Worm (Caenorhabditis elegans) whole organism, midembryonic: ENCODE results near the gene fbxb-78.

Source experiments
- T22C8.4 ChIP-seq: fragments of 200-800 bp; sonication (Bioruptor generic); IDR thresholded peaks from 2 replicates; pipeline ENCODE4 v1.3.6; 2022; ENCODE audit warnings: missing genetic modification characterization, missing compliant biosample characterization
- cog-1 ChIP-seq: sonication (generic microtip); optimal IDR thresholded peaks from 2 replicates; lab custom pipeline; 2016; ENCODE audit warnings: missing genetic modification characterization, missing compliant biosample characterization
- flt-1 ChIP-seq: fragments of 200-800 bp; sonication (Bioruptor generic); IDR thresholded peaks from 2 replicates; pipeline ENCODE4 v1.3.6; 2022; ENCODE audit warnings: missing genetic modification characterization, missing compliant biosample characterization
- klf-2 ChIP-seq: fragments of 200-800 bp; sonication (Bioruptor generic); conservative IDR thresholded peaks from 2 replicates; pipeline ENCODE4 v1.3.6; 2022; ENCODE audit warnings: missing genetic modification reagents, missing genetic modification characterization, missing compliant biosample characterization
- med-1 ChIP-seq: sonication (generic microtip); optimal IDR thresholded peaks from 2 replicates; lab custom pipeline; 2017; ENCODE audit warnings: missing genetic modification characterization, mild to moderate bottlenecking, missing compliant biosample characterization, antibody characterized with exemption, missing genetic modification reagents; ENCODE audit not compliant: insufficient read depth
- ref-1 ChIP-seq: fragments of 200-800 bp; sonication (Bioruptor generic); conservative IDR thresholded peaks from 2 replicates; pipeline ENCODE4 v1.3.6; 2022; ENCODE audit warnings: missing genetic modification reagents, missing genetic modification characterization, missing compliant biosample characterization
- tab-1 ChIP-seq: fragments of 200-800 bp; sonication (Bioruptor generic); IDR thresholded peaks from 2 replicates; pipeline ENCODE4 v1.3.6; 2022; ENCODE audit warnings: missing genetic modification characterization, missing compliant biosample characterization
- ztf-23 ChIP-seq: fragments of 200-800 bp; sonication (Bioruptor generic); IDR thresholded peaks from 2 replicates; pipeline ENCODE4 v1.3.6; 2022; ENCODE audit warnings: missing genetic modification reagents, missing genetic modification characterization, missing compliant biosample characterization
- ztf-29 ChIP-seq: fragments of 200-800 bp; sonication (Bioruptor generic); IDR thresholded peaks from 2 replicates; pipeline ENCODE4 v1.3.6; 2022; ENCODE audit warnings: missing genetic modification reagents, missing genetic modification characterization, missing compliant biosample characterization

The fbxb-78 gene

ce11 chrIV:4764422-4764821 lies 27.1 kb downstream of the fbxb-78 start, which contains the start of gene npp-26:
Gene npp-26, plus strand, starts transcription at chrIV:4764722.
- TF ChIP-seq ztf-23 (no peak), med-1 (no peak)

ce11 chrIV:4771792-4772191 lies 34.4 kb downstream of the fbxb-78 start, which contains the start of gene R11E3.2:
Gene R11E3.2, plus strand, starts transcription at chrIV:4772092.
- no peak for TF ChIP-seq klf-2 (GFP tag; lab: Robert Waterston, UW)
- TF ChIP-seq cog-1 (tag; lab: Kevin White, UChicago), result no peak
- no peak for TF ChIP-seq ztf-23
- TF ChIP-seq T22C8.4, result no peak
- TF ChIP-seq ztf-29 (GFP tag; lab: Robert Waterston, UW), result no peak
- no peak for TF ChIP-seq med-1
- no peak for TF ChIP-seq tab-1
- TF ChIP-seq ref-1 (GFP tag; lab: Robert Waterston, UW), result no peak
- TF ChIP-seq flt-1, result no peak

- no peak for TF ChIP-seq med-1
- no peak for TF ChIP-seq ref-1 (GFP tag; lab: Robert Waterston, UW)
- no peak for TF ChIP-seq cog-1 (tag; lab: Kevin White, UChicago)
- TF ChIP-seq flt-1, result no peak
- no peak for TF ChIP-seq tab-1
- TF ChIP-seq T22C8.4, result no peak
- no peak for TF ChIP-seq klf-2 (GFP tag; lab: Robert Waterston, UW)
- no peak for TF ChIP-seq ztf-29 (GFP tag; lab: Robert Waterston, UW)
- TF ChIP-seq ztf-23, result no peak
Measured at ce11 chrIV:4776001-4776400, 38.6 kb downstream of the fbxb-78 start, which contains the start of gene R11E3.19. Gene R11E3.19, minus strand, starts transcription at chrIV:4776101.

- TF ChIP-seq T22C8.4, result no peak
- no peak for TF ChIP-seq cog-1 (tag; lab: Kevin White, UChicago)
- no peak for TF ChIP-seq klf-2 (GFP tag; lab: Robert Waterston, UW)
- TF ChIP-seq ref-1 (GFP tag; lab: Robert Waterston, UW), result no peak
- no peak for TF ChIP-seq tab-1
- TF ChIP-seq med-1, result no peak
Measured at ce11 chrIV:4776501-4776900, 39.1 kb downstream of the fbxb-78 start.

- TF ChIP-seq ztf-29 (GFP tag; lab: Robert Waterston, UW), result no peak
Measured at ce11 chrIV:4780129-4780528, 42.8 kb downstream of the fbxb-78 start, which contains the start of gene set-15. Gene set-15, minus strand, starts transcription at chrIV:4780229.

ce11 chrIV:4781123-4781522 lies 43.8 kb downstream of the fbxb-78 start:
- no peak for TF ChIP-seq T22C8.4
- no peak for TF ChIP-seq tab-1
- TF ChIP-seq cog-1 (tag; lab: Kevin White, UChicago), result no peak
- no peak for TF ChIP-seq ref-1 (GFP tag; lab: Robert Waterston, UW)
- no peak for TF ChIP-seq klf-2 (GFP tag; lab: Robert Waterston, UW)
- TF ChIP-seq flt-1, result no peak
- no peak for TF ChIP-seq med-1
- no peak for TF ChIP-seq ztf-29 (GFP tag; lab: Robert Waterston, UW)
- no peak for TF ChIP-seq ztf-23

ce11 chrIV:4788332-4788731 lies 51.0 kb downstream of the fbxb-78 start, which contains the start of gene nhr-104:
Gene nhr-104, minus strand, starts transcription at chrIV:4788692.
- TF ChIP-seq ztf-29 (GFP tag; lab: Robert Waterston, UW) (no peak), flt-1 (no peak), T22C8.4 (no peak), tab-1 (no peak), med-1 (no peak), ref-1 (GFP tag; lab: Robert Waterston, UW) (no peak), klf-2 (GFP tag; lab: Robert Waterston, UW) (no peak), cog-1 (tag; lab: Kevin White, UChicago) (no peak), ztf-23 (no peak)
